Fruit fly (Drosophila melanogaster): ENCODE results near the gene ATPsynC.

DNA sequence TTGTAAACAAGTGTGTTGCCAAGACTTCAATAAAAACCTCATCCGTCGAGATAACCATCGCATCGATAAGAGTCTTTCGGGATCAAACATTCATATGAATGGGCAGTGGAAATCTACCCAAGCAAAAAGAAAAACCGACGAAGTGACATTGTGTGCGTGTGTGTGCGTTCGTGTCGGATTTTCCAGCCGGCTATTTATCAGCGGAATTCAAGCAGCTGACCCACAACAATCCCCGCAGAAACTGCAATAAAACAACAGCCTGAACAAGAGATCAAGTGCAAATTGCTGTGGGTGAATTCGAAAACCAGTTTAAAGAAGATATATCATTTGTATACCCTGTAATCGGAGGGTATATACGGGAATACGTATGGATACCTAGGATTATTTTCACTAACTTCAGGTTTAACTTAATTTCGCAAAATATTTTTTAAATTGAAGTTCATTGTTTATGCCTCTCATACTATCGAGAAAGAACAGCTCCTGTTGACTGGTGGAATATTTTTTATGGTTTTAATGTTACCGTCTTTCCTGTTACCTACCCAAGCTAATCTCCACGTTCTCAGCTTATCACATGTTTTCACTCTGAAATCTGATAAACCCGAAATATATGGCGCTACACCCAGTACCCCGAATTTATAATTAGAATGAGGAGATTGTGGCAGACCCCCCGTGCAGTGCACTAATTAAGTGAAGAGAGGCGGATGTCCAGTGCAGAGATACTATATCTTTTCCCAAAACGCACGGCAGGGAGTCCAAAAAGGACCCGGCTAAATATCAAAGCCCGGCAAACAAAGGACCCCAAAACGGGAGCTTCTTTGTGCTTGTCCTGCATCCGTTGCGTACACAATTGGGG is 22.1 kb downstream of the ATPsynC start:
- TF ChIP-seq Mio (GFP tag; optimal IDR thresholded peaks at IDR 0.05) (no peak), sv (GFP tag; optimal IDR thresholded peaks at IDR 0.05) (no peak), psq (GFP tag; optimal IDR thresholded peaks at IDR 0.05) (no peak), h (GFP tag; optimal IDR thresholded peaks at IDR 0.05) (peak; percentile 56), dmrt93B (GFP tag; optimal IDR thresholded peaks at IDR 0.05) (no peak), Dif (GFP tag; optimal IDR thresholded peaks at IDR 0.05; ENCODE audit: partially characterized antibody) (no peak), pan (optimal IDR thresholded peaks at IDR 0.05) (no peak), Dfd (GFP tag; optimal IDR thresholded peaks at IDR 0.05) (no peak), Hnf4 (GFP tag; optimal IDR thresholded peaks at IDR 0.05) (no peak), GATAd (GFP tag; optimal IDR thresholded peaks at IDR 0.05) (no peak), woc (GFP tag; optimal IDR thresholded peaks at IDR 0.05) (peak; percentile 27)

Measured in whole organism, wandering third instar larva.